Worm (Caenorhabditis elegans): ENCODE data around the gene tbc-1.
A peak's percentile ranks its signal among the peaks of the same experiment; 100 is the strongest.

tbc-1 gene

ce11 chrX:14983274-14983673 lies 12.7 kb downstream of the tbc-1 start, which contains the start of gene rbg-1 (continued):
- TF ChIP-seq lir-3 (tag; optimal IDR thresholded peaks at IDR 0.05) = no peak
- no peak for TF ChIP-seq Y105C5A.15 (GFP tag; IDR thresholded peaks at IDR 0.05)
- TF ChIP-seq snpc-1.2 (GFP tag; IDR thresholded peaks at IDR 0.05) = no peak
- TF ChIP-seq arid-1 (GFP tag; conservative IDR thresholded peaks at IDR 0.05) = no peak
- no peak for TF ChIP-seq Y75B8A.6 (GFP tag; IDR thresholded peaks at IDR 0.05)
- peak; percentile 88 for TF ChIP-seq nhr-6 (tag; optimal IDR thresholded peaks at IDR 0.05)
- TF ChIP-seq lsy-2 (tag; optimal IDR thresholded peaks at IDR 0.05) = peak in 1 of 2 experiments; percentile 78
- no peak for TF ChIP-seq tag-97 (GFP tag; IDR thresholded peaks at IDR 0.05)
- peak; percentile 69 for TF ChIP-seq nhr-77 (tag; optimal IDR thresholded peaks at IDR 0.05)
- TF ChIP-seq unc-39 (tag; optimal IDR thresholded peaks at IDR 0.05) = no peak
- no peak for TF ChIP-seq Y48G9A.11 (GFP tag; IDR thresholded peaks at IDR 0.05)
- no peak for TF ChIP-seq mdt-29 (GFP tag; IDR thresholded peaks at IDR 0.05)
- peak; percentile 95 for TF ChIP-seq lin-38 (GFP tag; IDR thresholded peaks at IDR 0.05)
- peak; percentile 78 for TF ChIP-seq rbr-2 (tag; optimal IDR thresholded peaks at IDR 0.05)
- TF ChIP-seq set-16 (GFP tag; IDR thresholded peaks at IDR 0.05) = no peak
- no peak for TF ChIP-seq lim-7 (GFP tag; IDR thresholded peaks at IDR 0.05)
- no peak for TF ChIP-seq F37D6.2 (tag; optimal IDR thresholded peaks at IDR 0.05)
- no peak for TF ChIP-seq ceh-32 (tag; optimal IDR thresholded peaks at IDR 0.05; ENCODE audit: poor library complexity)
- no peak for TF ChIP-seq attf-4 (tag; optimal IDR thresholded peaks at IDR 0.05)
- no peak for TF ChIP-seq egl-27 (tag; optimal IDR thresholded peaks at IDR 0.05)
- no peak for TF ChIP-seq zfp-2 (tag; optimal IDR thresholded peaks at IDR 0.05)
- no peak for TF ChIP-seq nhr-41 (GFP tag; IDR thresholded peaks at IDR 0.05)

- TF ChIP-seq pha-4 (GFP tag; IDR thresholded peaks at IDR 0.05) (no peak), pha-4 (tag; optimal IDR thresholded peaks at IDR 0.05) (no peak), nhr-25 (tag; optimal IDR thresholded peaks at IDR 0.05; ENCODE audit: borderline replicate concordance, insufficient read depth) (no peak), nhr-237 (tag; optimal IDR thresholded peaks at IDR 0.05) (no peak), ama-1 (optimal IDR thresholded peaks at IDR 0.05) (no peak), nhr-6 (tag; optimal IDR thresholded peaks at IDR 0.05) (no peak), rbr-2 (tag; optimal IDR thresholded peaks at IDR 0.05) (no peak), daf-16 (GFP tag; optimal IDR thresholded peaks at IDR 0.05) (no peak), daf-16 (tag; optimal IDR thresholded peaks at IDR 0.05) (no peak), Y48G9A.11 (GFP tag; IDR thresholded peaks at IDR 0.05) (no peak), ceh-20 (GFP tag; IDR thresholded peaks at IDR 0.05) (no peak), T20F7.1 (GFP tag; optimal IDR thresholded peaks at IDR 0.05) (no peak), dmd-8 (GFP tag; IDR thresholded peaks at IDR 0.05) (no peak), ZK337.2 (GFP tag; IDR thresholded peaks at IDR 0.05) (no peak), mep-1 (tag; optimal IDR thresholded peaks at IDR 0.05) (no peak), zag-1 (tag; optimal IDR thresholded peaks at IDR 0.05) (no peak), nhr-48 (tag; optimal IDR thresholded peaks at IDR 0.05) (no peak), hlh-11 (tag; optimal IDR thresholded peaks at IDR 0.05) (no peak), hlh-30 (tag; optimal IDR thresholded peaks at IDR 0.05; ENCODE audit: insufficient read depth) (no peak), saeg-2 (GFP tag; IDR thresholded peaks at IDR 0.05) (no peak)
Observed at ce11 chrX:14988160-14988559, 17.6 kb downstream of the tbc-1 start.

ce11 chrX:14991280-14991679 lies 20.7 kb downstream of the tbc-1 start, which contains the start of gene iglr-1:
iglr-1 (minus strand) TSS chrX:14991380.
- TF ChIP-seq unc-39 (tag; optimal IDR thresholded peaks at IDR 0.05) = no peak
- no peak for TF ChIP-seq cey-2 (tag; optimal IDR thresholded peaks at IDR 0.05; ENCODE audit: borderline replicate concordance, insufficient read depth)
- no peak for TF ChIP-seq ztf-7 (tag; optimal IDR thresholded peaks at IDR 0.05)
- TF ChIP-seq hif-1 (tag; optimal IDR thresholded peaks at IDR 0.05) = no peak
- TF ChIP-seq nhr-6 (tag; optimal IDR thresholded peaks at IDR 0.05) = no peak
- TF ChIP-seq dmd-8 (GFP tag; IDR thresholded peaks at IDR 0.05) = no peak
- TF ChIP-seq Y5F2A.4 (GFP tag; optimal IDR thresholded peaks at IDR 0.05) = no peak
- no peak for TF ChIP-seq daf-8 (GFP tag; IDR thresholded peaks at IDR 0.05)
- TF ChIP-seq set-16 (GFP tag; IDR thresholded peaks at IDR 0.05) = no peak
